Fruit fly (Drosophila melanogaster): Measurements from ENCODE around the gene Pcyt2.

The Pcyt2 gene

DNA sequence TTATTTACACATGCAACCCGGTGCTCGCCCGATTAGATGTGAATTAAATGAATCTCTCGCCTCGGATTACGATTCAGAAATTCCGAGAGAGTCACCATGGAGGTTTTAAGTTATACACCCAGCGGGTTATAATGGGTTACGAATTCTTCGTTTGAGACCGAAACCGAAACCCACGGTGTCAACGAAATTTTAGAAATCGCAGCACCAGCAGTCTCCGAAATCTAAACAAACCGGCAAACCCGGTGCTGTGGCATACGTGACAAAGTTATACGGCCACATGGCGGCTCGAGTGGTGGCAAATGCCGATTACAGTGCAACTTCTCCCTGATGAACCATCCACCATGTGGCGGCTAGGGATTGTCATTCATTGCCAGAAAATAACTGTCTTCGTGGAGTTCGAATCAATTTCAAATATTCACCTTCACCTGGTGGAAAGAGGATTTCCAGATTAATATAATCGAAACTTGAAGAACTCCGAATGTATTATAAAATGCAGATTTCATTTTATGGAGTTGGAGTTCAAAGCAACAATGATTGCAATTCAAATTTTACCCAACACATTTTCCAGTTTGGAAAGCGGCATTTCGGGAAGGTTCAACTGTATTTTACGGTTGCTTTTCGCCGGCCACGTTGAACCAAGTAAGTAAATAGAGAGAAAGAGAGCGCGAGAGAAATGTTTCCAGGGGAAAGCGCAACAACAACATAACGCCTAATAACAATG, 37.3 kb upstream of the Pcyt2 start (continued):
- TF ChIP-seq CG8359 (GFP tag; optimal IDR thresholded peaks at IDR 0.05; ENCODE audit: borderline replicate concordance) (peak; percentile 64), wek (GFP tag; optimal IDR thresholded peaks at IDR 0.05) (no peak), pum (GFP tag; optimal IDR thresholded peaks at IDR 0.05) (peak; percentile 72), phol (tag; optimal IDR thresholded peaks at IDR 0.05) (peak; percentile 86), row (GFP tag; IDR thresholded peaks at IDR 0.05) (peak; percentile 78), ERR (GFP tag; optimal IDR thresholded peaks at IDR 0.05) (no peak), yki (optimal IDR thresholded peaks at IDR 0.05) (no peak), h (optimal IDR thresholded peaks at IDR 0.05) (no peak), CG14710 (tag; optimal IDR thresholded peaks at IDR 0.05) (peak; percentile 67), pb (GFP tag; optimal IDR thresholded peaks at IDR 0.05) (peak; percentile 19), CG11085 (GFP tag; IDR thresholded peaks at IDR 0.05) (no peak), YL-1 (GFP tag; optimal IDR thresholded peaks at IDR 0.05) (peak; percentile 54), ranshi (GFP tag; IDR thresholded peaks at IDR 0.05) (peak; percentile 53; the same call in 1 of the 2 replicates), sens (GFP tag) (peak; percentile 97), CG18011 (GFP tag; optimal IDR thresholded peaks at IDR 0.05) (no peak), CG16815 (GFP tag; optimal IDR thresholded peaks at IDR 0.05) (peak; percentile 70), CG11560 (tag; IDR thresholded peaks at IDR 0.05) (no peak), CG6791 (GFP tag; IDR thresholded peaks at IDR 0.05; ENCODE audit: partially characterized antibody) (no peak), ewg (GFP tag; optimal IDR thresholded peaks at IDR 0.05) (peak; percentile 63), CG32767 (GFP tag; IDR thresholded peaks at IDR 0.05) (peak; percentile 62), CG4730 (GFP tag; IDR thresholded peaks at IDR 0.05) (peak; percentile 41), Side (GFP tag; optimal IDR thresholded peaks at IDR 0.05) (peak; percentile 4), unc-4 (GFP tag; IDR thresholded peaks at IDR 0.05; ENCODE audit: partially characterized antibody) (no peak), CG17385 (GFP tag; optimal IDR thresholded peaks at IDR 0.05) (peak; percentile 70), Oli (tag; optimal IDR thresholded peaks at IDR 0.05) (peak; percentile 82), sens-2 (GFP tag; IDR thresholded peaks at IDR 0.05) (0 out of 2 replicates have a peak, but pooled peaks have one; percentile 32), HLH3B (GFP tag; IDR thresholded peaks at IDR 0.05) (peak; percentile 53; the same call in 1 of the 2 replicates), lmd (GFP tag; IDR thresholded peaks at IDR 0.05) (peak; percentile 59), CG4707 (GFP tag; optimal IDR thresholded peaks at IDR 0.05) (peak; percentile 34), CG8924 (tag; optimal IDR thresholded peaks at IDR 0.05) (peak; percentile 81), CG10462 (GFP tag; optimal IDR thresholded peaks at IDR 0.05) (peak; percentile 63), CG10565 (GFP tag; optimal IDR thresholded peaks at IDR 0.05) (no peak), Asciz (GFP tag; optimal IDR thresholded peaks at IDR 0.05) (peak; percentile 76), E2f1 (GFP tag; IDR thresholded peaks at IDR 0.05) (0 out of 2 replicates have a peak, but pooled peaks have one; percentile 25), aop (GFP tag; IDR thresholded peaks at IDR 0.05) (no peak), run (tag; optimal IDR thresholded peaks at IDR 0.05) (peak; percentile 32), CG2116 (GFP tag; optimal IDR thresholded peaks at IDR 0.05) (peak; percentile 34), dm (GFP tag; optimal IDR thresholded peaks at IDR 0.05) (peak; percentile 71), scrt (GFP tag; optimal IDR thresholded peaks at IDR 0.05) (peak; percentile 3), az2 (GFP tag; optimal IDR thresholded peaks at IDR 0.05) (peak; percentile 78), Ssrp (tag; optimal IDR thresholded peaks at IDR 0.05) (peak; percentile 81), onecut (GFP tag; IDR thresholded peaks at IDR 0.05) (peak; percentile 65), CG9215 (GFP tag; IDR thresholded peaks at IDR 0.05) (peak; percentile 37; the same call in 1 of the 2 replicates), Ravus (GFP tag; IDR thresholded peaks at IDR 0.05) (no peak), corto (GFP tag; optimal IDR thresholded peaks at IDR 0.05) (no peak), CG10431 (GFP tag; optimal IDR thresholded peaks at IDR 0.05) (peak; percentile 60), zen2 (GFP tag; IDR thresholded peaks at IDR 0.05; ENCODE audit: partially characterized antibody) (no peak), bab2 (GFP tag; optimal IDR thresholded peaks at IDR 0.05) (peak; percentile 73), Rx (GFP tag; IDR thresholded peaks at IDR 0.05) (peak; percentile 39; the same call in 1 of the 2 replicates), CG1529 (GFP tag; optimal IDR thresholded peaks at IDR 0.05) (peak; percentile 78)

All from whole organism, embryonic.